Worm (Caenorhabditis elegans): ENCODE measurements around the gene sru-1.

sru-1 gene

DNA sequence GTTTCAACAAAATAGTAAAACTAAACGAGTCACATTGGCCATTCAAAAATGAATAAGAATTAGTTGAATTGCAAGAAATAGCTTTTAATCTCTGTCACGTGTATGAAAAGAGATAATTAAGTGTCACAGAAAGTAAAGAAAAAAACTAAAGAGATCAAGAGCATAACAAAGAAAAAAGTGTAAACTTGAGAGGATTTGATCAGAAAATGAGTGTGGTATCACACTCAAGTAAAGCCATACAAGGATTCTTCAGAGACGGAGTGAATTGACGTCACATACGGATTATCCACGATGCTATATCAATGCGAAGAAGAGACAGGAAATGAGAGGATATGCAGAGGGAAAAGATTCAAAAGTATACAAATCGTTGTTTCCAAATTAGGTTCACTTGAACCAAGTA lies 19.1 kb upstream of the sru-1 start:
- no peak for TF ChIP-seq sox-4 (tag; optimal IDR thresholded peaks at IDR 0.05)
- no peak for TF ChIP-seq hlh-8 (tag; optimal IDR thresholded peaks at IDR 0.05)
- TF ChIP-seq mec-3 (tag; optimal IDR thresholded peaks at IDR 0.05; ENCODE audit: borderline replicate concordance): no peak

DNA sequence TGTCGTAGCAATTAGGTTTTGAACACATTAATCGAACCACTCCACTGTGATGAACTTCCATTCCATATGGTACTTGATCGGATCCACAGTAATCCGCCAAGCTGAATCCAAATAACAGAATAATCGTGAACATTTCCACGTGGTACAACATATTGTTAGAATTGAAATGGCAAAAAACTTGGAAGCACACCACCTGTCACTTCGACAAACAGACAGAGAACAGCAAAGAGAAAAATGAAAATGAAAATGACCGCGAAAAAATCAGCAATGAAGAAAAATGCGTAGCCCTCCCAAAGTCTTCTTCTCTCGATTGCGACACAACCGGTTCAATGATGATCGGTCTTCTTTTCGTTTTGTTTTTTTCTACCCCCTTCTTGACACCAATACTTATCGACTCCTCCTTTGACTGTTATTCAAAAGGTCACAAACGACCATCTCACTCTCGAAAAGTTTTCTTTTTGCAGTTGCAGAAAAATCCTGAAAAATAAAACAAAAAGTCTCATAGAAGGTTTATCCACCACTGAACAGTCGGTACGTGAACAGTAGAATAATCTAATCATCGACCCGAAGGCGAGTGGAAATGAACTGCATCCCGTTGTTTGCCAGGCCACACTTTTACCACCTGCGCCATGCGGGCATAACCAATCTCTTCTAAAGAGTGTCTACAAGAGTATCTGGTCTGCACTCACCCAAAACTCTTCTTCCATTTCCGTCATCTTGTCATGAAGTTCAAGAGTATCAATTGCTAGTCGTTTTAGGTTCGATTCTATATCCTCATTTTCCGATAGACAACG lies 11.1 kb upstream of the sru-1 start, which contains the start of gene wrt-3:
Gene wrt-3 (minus strand): TSS at position 322 of the 794 bp plus-strand sequence.
- TF ChIP-seq hlh-13 (GFP tag; optimal IDR thresholded peaks at IDR 0.05): peak; percentile 91
- peak; percentile 86 for TF ChIP-seq eyg-1 (tag; optimal IDR thresholded peaks at IDR 0.05)
- peak; percentile 94 for TF ChIP-seq tbx-2 (tag; optimal IDR thresholded peaks at IDR 0.05)
- no peak for TF ChIP-seq nhr-11 (tag; optimal IDR thresholded peaks at IDR 0.05)
- TF ChIP-seq sox-2 (GFP tag; IDR thresholded peaks at IDR 0.05): peak; percentile 92
- peak; percentile 0 for TF ChIP-seq fkh-10 (GFP tag; optimal IDR thresholded peaks at IDR 0.05)
- TF ChIP-seq T23F11.4 (GFP tag; optimal IDR thresholded peaks at IDR 0.05): peak; percentile 91
- TF ChIP-seq sox-4 (tag; optimal IDR thresholded peaks at IDR 0.05): peak; percentile 94
- no peak for TF ChIP-seq pha-4 (tag; optimal IDR thresholded peaks at IDR 0.05)
- peak; percentile 97 for TF ChIP-seq hlh-6 (tag; optimal IDR thresholded peaks at IDR 0.05)
- peak; percentile 90 for TF ChIP-seq ceh-45 (GFP tag; IDR thresholded peaks at IDR 0.05)
- TF ChIP-seq C38D4.7 (GFP tag; optimal IDR thresholded peaks at IDR 0.05): peak; percentile 93
- peak; percentile 93 for TF ChIP-seq lin-11 (tag; optimal IDR thresholded peaks at IDR 0.05)
- peak; percentile 93 for TF ChIP-seq ceh-19 (GFP tag; optimal IDR thresholded peaks at IDR 0.05)
- TF ChIP-seq ref-2 (tag; optimal IDR thresholded peaks at IDR 0.05): peak; percentile 94
- no peak for TF ChIP-seq ama-1 (optimal IDR thresholded peaks at IDR 0.05)
- TF ChIP-seq ceh-24 (tag; optimal IDR thresholded peaks at IDR 0.05): peak; percentile 90
- peak; percentile 14 for TF ChIP-seq hlh-30 (tag; optimal IDR thresholded peaks at IDR 0.05; ENCODE audit: insufficient read depth)
- TF ChIP-seq ceh-22 (tag; optimal IDR thresholded peaks at IDR 0.05): peak; percentile 17
- TF ChIP-seq che-1 (tag; optimal IDR thresholded peaks at IDR 0.05): peak; percentile 95
- peak; percentile 77 for TF ChIP-seq K09A11.1 (tag; optimal IDR thresholded peaks at IDR 0.05; ENCODE audit: insufficient read depth)
- TF ChIP-seq pqm-1 (tag; optimal IDR thresholded peaks at IDR 0.05): no peak
- TF ChIP-seq madf-2 (tag; optimal IDR thresholded peaks at IDR 0.05): peak; percentile 88
- TF ChIP-seq dmd-4 (tag; optimal IDR thresholded peaks at IDR 0.05; ENCODE audit: borderline replicate concordance): peak; percentile 90
- TF ChIP-seq ceh-6 (GFP tag; optimal IDR thresholded peaks at IDR 0.05): peak; percentile 97
- peak; percentile 87 for TF ChIP-seq sdc-2 (tag; optimal IDR thresholded peaks at IDR 0.05)
- TF ChIP-seq ceh-31 (tag; optimal IDR thresholded peaks at IDR 0.05): peak; percentile 71
- peak; percentile 74 for TF ChIP-seq ceh-9 (tag; optimal IDR thresholded peaks at IDR 0.05)
- TF ChIP-seq pax-1 (tag; optimal IDR thresholded peaks at IDR 0.05): no peak
- peak; percentile 82 for TF ChIP-seq ceh-18 (tag; optimal IDR thresholded peaks at IDR 0.05)
- peak; percentile 83 for TF ChIP-seq lim-6 (tag; optimal IDR thresholded peaks at IDR 0.05)
- peak; percentile 43 for TF ChIP-seq unc-42 (tag; optimal IDR thresholded peaks at IDR 0.05)
- peak; percentile 50 for TF ChIP-seq nfya-1 (tag; optimal IDR thresholded peaks at IDR 0.05)
- peak; percentile 83 for TF ChIP-seq mec-3 (tag; optimal IDR thresholded peaks at IDR 0.05; ENCODE audit: borderline replicate concordance)
- TF ChIP-seq ceh-14 (tag; optimal IDR thresholded peaks at IDR 0.05): peak; percentile 84
- peak; percentile 89 for TF ChIP-seq pha-2 (tag; optimal IDR thresholded peaks at IDR 0.05)
- peak; percentile 90 for TF ChIP-seq unc-3 (GFP tag; conservative IDR thresholded peaks at IDR 0.05)
- TF ChIP-seq unc-3 (tag; optimal IDR thresholded peaks at IDR 0.05): peak; percentile 88
- peak; percentile 87 for TF ChIP-seq C08G9.2 (tag; optimal IDR thresholded peaks at IDR 0.05)
- TF ChIP-seq fax-1 (tag; optimal IDR thresholded peaks at IDR 0.05): peak; percentile 97
- TF ChIP-seq elt-2 (tag; optimal IDR thresholded peaks at IDR 0.05): peak; percentile 97
- peak; percentile 95 for TF ChIP-seq syd-9 (tag; optimal IDR thresholded peaks at IDR 0.05)
- peak; percentile 73 for TF ChIP-seq dve-1 (tag; optimal IDR thresholded peaks at IDR 0.05)
- TF ChIP-seq npax-4 (tag; optimal IDR thresholded peaks at IDR 0.05): peak; percentile 91
- peak; percentile 57 for TF ChIP-seq tbx-7 (tag; optimal IDR thresholded peaks at IDR 0.05)
- TF ChIP-seq ceh-2 (tag; optimal IDR thresholded peaks at IDR 0.05): peak; percentile 89
- TF ChIP-seq F13H6.1 (tag; optimal IDR thresholded peaks at IDR 0.05): peak; percentile 90
- TF ChIP-seq unc-55 (GFP tag; optimal IDR thresholded peaks at IDR 0.05): no peak

All from whole organism, late embryonic.